Worm (Caenorhabditis elegans): ENCODE data around the gene his-63.

Gene his-63

ce11 chrIV:11435761-11436160 is 29.1 kb upstream of the his-63 start:
- no peak for TF ChIP-seq sdz-12 (GFP tag; optimal IDR thresholded peaks at IDR 0.05)
- TF ChIP-seq spr-3 (GFP tag; optimal IDR thresholded peaks at IDR 0.05): no peak
- no peak for TF ChIP-seq ceh-44 (GFP tag; IDR thresholded peaks at IDR 0.05)
- no peak for TF ChIP-seq nhr-28 (tag; optimal IDR thresholded peaks at IDR 0.05)
- TF ChIP-seq lin-39 (tag; optimal IDR thresholded peaks at IDR 0.05): no peak
- TF ChIP-seq mxl-2 (GFP tag; conservative IDR thresholded peaks at IDR 0.05): no peak
- TF ChIP-seq aly-2 (tag; optimal IDR thresholded peaks at IDR 0.05): no peak
- no peak for TF ChIP-seq F44E2.7 (GFP tag; IDR thresholded peaks at IDR 0.05)
- TF ChIP-seq zfp-3 (GFP tag; conservative IDR thresholded peaks at IDR 0.05): no peak
- TF ChIP-seq madf-9 (GFP tag; conservative IDR thresholded peaks at IDR 0.05): no peak
- TF ChIP-seq lin-13 (GFP tag; optimal IDR thresholded peaks at IDR 0.05): no peak
- TF ChIP-seq dmd-6 (GFP tag; IDR thresholded peaks at IDR 0.05): no peak
- TF ChIP-seq skn-1 (tag; optimal IDR thresholded peaks at IDR 0.05): no peak
- TF ChIP-seq php-3 (GFP tag; IDR thresholded peaks at IDR 0.05): no peak
- no peak for TF ChIP-seq unc-39 (tag; optimal IDR thresholded peaks at IDR 0.05)
- no peak for TF ChIP-seq nhr-11 (tag; optimal IDR thresholded peaks at IDR 0.05)
- TF ChIP-seq nhr-111 (GFP tag; optimal IDR thresholded peaks at IDR 0.05): no peak
- TF ChIP-seq dve-1 (tag; optimal IDR thresholded peaks at IDR 0.05; ENCODE audit: insufficient read depth): no peak
- TF ChIP-seq hlh-11 (tag; optimal IDR thresholded peaks at IDR 0.05): no peak
- no peak for TF ChIP-seq zfp-2 (tag; optimal IDR thresholded peaks at IDR 0.05)

ce11 chrIV:11434575-11434974 is 27.9 kb upstream of the his-63 start:
- TF ChIP-seq snpc-4 (tag; optimal IDR thresholded peaks at IDR 0.05) (no peak), nhr-28 (tag; optimal IDR thresholded peaks at IDR 0.05) (peak; percentile 31), php-3 (GFP tag; IDR thresholded peaks at IDR 0.05) (0 out of 2 replicates have a peak, but pooled peaks have one; percentile 33), aha-1 (tag) (peak; percentile 21), dmd-6 (GFP tag; IDR thresholded peaks at IDR 0.05) (peak; percentile 50; the same call in 1 of the 2 replicates), nhr-11 (tag; optimal IDR thresholded peaks at IDR 0.05) (no peak), T20F7.1 (GFP tag; optimal IDR thresholded peaks at IDR 0.05) (no peak), daf-12 (tag; optimal IDR thresholded peaks at IDR 0.05) (no peak), dve-1 (tag; optimal IDR thresholded peaks at IDR 0.05; ENCODE audit: insufficient read depth) (peak; percentile 62), pqm-1 (tag; optimal IDR thresholded peaks at IDR 0.05) (peak; percentile 71), F44E2.7 (GFP tag; IDR thresholded peaks at IDR 0.05) (no peak), daf-16 (GFP tag; optimal IDR thresholded peaks at IDR 0.05) (no peak), daf-16 (tag; optimal IDR thresholded peaks at IDR 0.05) (peak; percentile 61), zip-11 (GFP tag; IDR thresholded peaks at IDR 0.05) (no peak), nhr-25 (tag; optimal IDR thresholded peaks at IDR 0.05; ENCODE audit: borderline replicate concordance, insufficient read depth) (no peak)

ce11 chrIV:11433709-11434108 is 27.0 kb upstream of the his-63 start:
- TF ChIP-seq pha-4 (GFP tag; IDR thresholded peaks at IDR 0.05) (no peak), pha-4 (tag; optimal IDR thresholded peaks at IDR 0.05) (peak; percentile 66), arid-1 (GFP tag; conservative IDR thresholded peaks at IDR 0.05) (no peak), F26F4.8 (GFP tag; conservative IDR thresholded peaks at IDR 0.05) (no peak), Y75B8A.6 (GFP tag; IDR thresholded peaks at IDR 0.05) (no peak), ztf-11 (tag; optimal IDR thresholded peaks at IDR 0.05) (no peak), madf-9 (GFP tag; conservative IDR thresholded peaks at IDR 0.05) (no peak), nhr-10 (tag; optimal IDR thresholded peaks at IDR 0.05) (no peak), egl-27 (tag; optimal IDR thresholded peaks at IDR 0.05) (no peak), php-3 (GFP tag; IDR thresholded peaks at IDR 0.05) (no peak), T20F7.1 (GFP tag; optimal IDR thresholded peaks at IDR 0.05) (peak; percentile 55), daf-19 (GFP tag; conservative IDR thresholded peaks at IDR 0.05) (no peak), zag-1 (tag; optimal IDR thresholded peaks at IDR 0.05) (no peak), ZK337.2 (GFP tag; IDR thresholded peaks at IDR 0.05) (no peak), nhr-6 (tag; optimal IDR thresholded peaks at IDR 0.05) (peak; percentile 14), lin-39 (tag; optimal IDR thresholded peaks at IDR 0.05) (no peak), aly-2 (tag; optimal IDR thresholded peaks at IDR 0.05) (no peak), hmg-1.1 (GFP tag; IDR thresholded peaks at IDR 0.05) (peak; percentile 57; the same call in 1 of the 2 replicates), hlh-11 (tag; optimal IDR thresholded peaks at IDR 0.05) (peak; percentile 56), Y105C5A.15 (GFP tag; IDR thresholded peaks at IDR 0.05) (no peak), F49E8.2 (tag; optimal IDR thresholded peaks at IDR 0.05; ENCODE audit: borderline replicate concordance) (no peak), dpl-1 (GFP tag; optimal IDR thresholded peaks at IDR 0.05) (peak; percentile 66), lir-3 (tag; optimal IDR thresholded peaks at IDR 0.05) (no peak), nhr-41 (GFP tag; IDR thresholded peaks at IDR 0.05) (no peak), unc-130 (GFP tag; optimal IDR thresholded peaks at IDR 0.05) (no peak), nhr-11 (tag; optimal IDR thresholded peaks at IDR 0.05) (peak; percentile 53), duxl-1 (tag; optimal IDR thresholded peaks at IDR 0.05; ENCODE audit: poor library complexity) (no peak), zip-11 (GFP tag; IDR thresholded peaks at IDR 0.05) (no peak)

All from whole organism, L4 larva.